Worm (Caenorhabditis elegans): ENCODE data around the gene des-2.

des-2 gene

DNA sequence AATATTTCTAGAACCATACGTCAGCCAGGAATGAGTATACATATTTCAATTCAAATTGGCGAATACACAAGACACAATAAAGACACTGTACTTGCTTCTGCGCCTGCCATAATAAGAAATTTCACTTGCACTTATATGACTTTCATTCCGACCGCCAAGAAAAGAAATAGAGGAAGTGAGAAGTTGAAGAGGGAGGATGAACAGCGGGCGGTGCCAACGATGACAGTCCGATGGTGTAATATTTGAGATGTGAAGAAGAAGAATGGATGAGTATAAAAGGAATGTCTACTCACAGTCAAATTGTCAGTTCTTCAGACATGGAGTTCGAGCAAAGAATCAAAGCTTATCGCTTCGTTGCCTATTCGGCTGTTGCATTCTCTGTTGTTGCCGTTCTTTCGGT is 36.4 kb downstream of the des-2 start, which contains the start of gene col-154:
col-154 (plus strand) TSS at position 301 of the 400 bp plus-strand sequence.
- TF ChIP-seq ttx-3 (tag; optimal IDR thresholded peaks at IDR 0.05) (no peak), eyg-1 (tag; optimal IDR thresholded peaks at IDR 0.05) (no peak), che-1 (tag; optimal IDR thresholded peaks at IDR 0.05) (no peak), madf-2 (tag; optimal IDR thresholded peaks at IDR 0.05) (no peak), pat-9 (tag; optimal IDR thresholded peaks at IDR 0.05) (no peak), ceh-48 (tag; optimal IDR thresholded peaks at IDR 0.05) (no peak), unc-55 (GFP tag; optimal IDR thresholded peaks at IDR 0.05) (no peak), pha-4 (tag; optimal IDR thresholded peaks at IDR 0.05) (no peak), pag-3 (tag; optimal IDR thresholded peaks at IDR 0.05; ENCODE audit: borderline replicate concordance) (no peak), ceh-19 (GFP tag; optimal IDR thresholded peaks at IDR 0.05) (no peak), sox-2 (GFP tag; IDR thresholded peaks at IDR 0.05) (no peak), K09A11.1 (tag; optimal IDR thresholded peaks at IDR 0.05; ENCODE audit: insufficient read depth) (no peak), ceh-14 (tag; optimal IDR thresholded peaks at IDR 0.05) (no peak), ztf-16 (tag; optimal IDR thresholded peaks at IDR 0.05) (no peak), fax-1 (tag; optimal IDR thresholded peaks at IDR 0.05) (no peak), F13H6.1 (tag; optimal IDR thresholded peaks at IDR 0.05) (no peak)

DNA sequence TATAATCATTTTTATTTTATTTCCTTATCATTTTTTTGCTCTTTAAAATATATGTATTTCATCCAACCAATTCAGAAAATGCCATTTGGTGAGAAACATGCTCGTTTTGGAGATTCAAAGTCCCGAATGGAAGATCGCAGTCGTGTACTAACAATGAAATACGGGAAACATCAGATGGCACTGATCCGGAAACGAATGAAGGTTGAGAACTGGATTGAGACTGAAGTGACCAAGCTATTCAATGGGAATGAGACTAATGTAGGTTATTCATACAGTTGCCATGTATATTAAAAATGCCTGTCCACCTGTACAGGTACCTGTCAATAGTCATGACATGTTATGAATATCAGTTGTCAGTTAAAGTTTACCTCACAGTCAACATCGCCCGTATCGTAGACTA is 38.5 kb downstream of the des-2 start, which contains the start of gene F55C10.5:
F55C10.5 (plus strand) TSS at position 74 of the 400 bp plus-strand sequence.
- no peak for TF ChIP-seq fkh-10 (GFP tag; optimal IDR thresholded peaks at IDR 0.05)
- TF ChIP-seq hlh-15 (tag; optimal IDR thresholded peaks at IDR 0.05) = no peak
- no peak for TF ChIP-seq ceh-34 (tag; optimal IDR thresholded peaks at IDR 0.05)
- TF ChIP-seq elt-4 (tag; optimal IDR thresholded peaks at IDR 0.05) = no peak
- no peak for TF ChIP-seq unc-86 (tag; optimal IDR thresholded peaks at IDR 0.05)
- TF ChIP-seq npax-4 (tag; optimal IDR thresholded peaks at IDR 0.05) = no peak
- no peak for TF ChIP-seq pros-1 (tag; optimal IDR thresholded peaks at IDR 0.05)
- no peak for TF ChIP-seq pha-2 (tag; optimal IDR thresholded peaks at IDR 0.05)
- TF ChIP-seq ama-1 (optimal IDR thresholded peaks at IDR 0.05) = no peak
- no peak for TF ChIP-seq T23F11.4 (GFP tag; optimal IDR thresholded peaks at IDR 0.05)
- TF ChIP-seq che-1 (tag; optimal IDR thresholded peaks at IDR 0.05) = no peak
- no peak for TF ChIP-seq ets-4 (tag; optimal IDR thresholded peaks at IDR 0.05)
- no peak for TF ChIP-seq ceh-22 (tag; optimal IDR thresholded peaks at IDR 0.05)
- no peak for TF ChIP-seq K09A11.1 (tag; optimal IDR thresholded peaks at IDR 0.05; ENCODE audit: insufficient read depth)
- TF ChIP-seq hlh-30 (tag; optimal IDR thresholded peaks at IDR 0.05; ENCODE audit: insufficient read depth) = no peak
- TF ChIP-seq nfya-1 (tag; optimal IDR thresholded peaks at IDR 0.05) = no peak
- no peak for TF ChIP-seq ref-2 (tag; optimal IDR thresholded peaks at IDR 0.05)

DNA sequence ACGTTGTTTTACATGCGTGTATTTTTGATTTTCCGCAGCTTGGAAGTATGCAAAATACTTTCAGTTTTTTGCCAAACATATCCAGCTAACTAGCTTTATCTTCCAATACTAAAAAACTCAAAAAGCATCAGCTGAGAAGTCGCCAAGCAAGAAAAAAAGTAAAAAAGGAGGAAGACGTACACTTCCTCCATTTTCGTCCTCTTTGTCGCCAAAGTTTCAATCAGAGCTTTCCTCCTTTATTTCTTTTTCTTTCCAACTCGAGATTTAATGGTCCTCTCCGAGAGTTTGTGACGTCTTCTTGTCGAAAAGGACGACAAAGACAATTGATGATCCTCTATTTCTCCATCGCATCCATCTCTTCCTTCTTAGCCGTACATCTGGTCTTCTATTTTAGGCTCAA is 40.9 kb downstream of the des-2 start:
- TF ChIP-seq ztf-16 (tag; optimal IDR thresholded peaks at IDR 0.05) (no peak), unc-42 (tag; optimal IDR thresholded peaks at IDR 0.05) (no peak), unc-55 (GFP tag; optimal IDR thresholded peaks at IDR 0.05) (no peak), nhr-11 (tag; optimal IDR thresholded peaks at IDR 0.05) (no peak), K02D7.2 (tag; optimal IDR thresholded peaks at IDR 0.05) (no peak), sdc-2 (tag; optimal IDR thresholded peaks at IDR 0.05) (no peak), tbx-7 (tag; optimal IDR thresholded peaks at IDR 0.05) (no peak), ceh-6 (GFP tag; optimal IDR thresholded peaks at IDR 0.05) (no peak), unc-3 (GFP tag; conservative IDR thresholded peaks at IDR 0.05) (no peak), unc-3 (tag; optimal IDR thresholded peaks at IDR 0.05) (no peak), odd-2 (tag; optimal IDR thresholded peaks at IDR 0.05) (no peak), mec-3 (tag; optimal IDR thresholded peaks at IDR 0.05; ENCODE audit: borderline replicate concordance) (no peak), elt-2 (tag; optimal IDR thresholded peaks at IDR 0.05) (no peak), pha-4 (tag; optimal IDR thresholded peaks at IDR 0.05) (no peak), fkh-10 (GFP tag; optimal IDR thresholded peaks at IDR 0.05) (no peak), ceh-14 (tag; optimal IDR thresholded peaks at IDR 0.05) (no peak), ceh-34 (tag; optimal IDR thresholded peaks at IDR 0.05) (no peak), pros-1 (tag; optimal IDR thresholded peaks at IDR 0.05) (no peak), fkh-6 (tag; optimal IDR thresholded peaks at IDR 0.05) (no peak), hlh-6 (tag; optimal IDR thresholded peaks at IDR 0.05) (no peak), elt-4 (tag; optimal IDR thresholded peaks at IDR 0.05) (no peak)

Measured in whole organism, late embryonic.